Worm (Caenorhabditis elegans) whole organism, L4 larva: ENCODE results near the gene mmad-1.
A peak's percentile ranks its signal among the peaks of the same experiment; 100 is the strongest.

Experiments used
- F26F4.8 ChIP-seq: fragments of 200-800 bp; sonication (Bioruptor generic); conservative IDR thresholded peaks from 2 replicates; pipeline ENCODE4 v1.3.6; 2022; ENCODE audit warnings: missing genetic modification characterization, missing compliant biosample characterization
- F49E8.2 ChIP-seq: sonication (generic microtip); optimal IDR thresholded peaks from 2 replicates; lab custom pipeline; 2016; ENCODE audit warnings: missing compliant biosample characterization, mild to moderate bottlenecking, missing genetic modification characterization, borderline replicate concordance
- Y48G9A.11 ChIP-seq: fragments of 200-800 bp; sonication (Bioruptor generic); IDR thresholded peaks from 2 replicates; pipeline ENCODE4 v1.3.6; 2022; ENCODE audit warnings: missing genetic modification reagents, missing genetic modification characterization, missing compliant biosample characterization
- Y5F2A.4 ChIP-seq: fragments of 200-800 bp; sonication (Bioruptor generic); optimal IDR thresholded peaks from 2 replicates; lab custom pipeline; 2018; ENCODE audit warnings: mild to moderate bottlenecking, missing genetic modification characterization, missing compliant biosample characterization
- ZK337.2 ChIP-seq: fragments of 200-800 bp; sonication (Bioruptor generic); IDR thresholded peaks from 2 replicates; pipeline ENCODE4 v1.3.6; 2022; ENCODE audit warnings: missing genetic modification reagents, missing genetic modification characterization, missing compliant biosample characterization
- aha-1 ChIP-seq: fragments of 150-350 bp; peaks from one replicate; lab custom pipeline; 2014; ENCODE audit warnings: missing biosample characterization, missing genetic modification characterization
- arid-1 ChIP-seq: fragments of 200-800 bp; sonication (Bioruptor generic); conservative IDR thresholded peaks from 2 replicates; pipeline ENCODE4 v1.3.6; 2022; ENCODE audit warnings: missing genetic modification reagents, missing genetic modification characterization, missing compliant biosample characterization
- attf-4 ChIP-seq: sonication (generic microtip); optimal IDR thresholded peaks from 3 replicates; lab custom pipeline; 2017; ENCODE audit warnings: missing biosample characterization, missing genetic modification characterization
- ceh-20 ChIP-seq: fragments of 200-800 bp; sonication (Bioruptor generic); IDR thresholded peaks from 2 replicates; pipeline ENCODE4 v1.3.6; 2022; ENCODE audit warnings: missing genetic modification reagents, missing genetic modification characterization, missing compliant biosample characterization
- ceh-28 ChIP-seq: fragments of 150-350 bp; optimal IDR thresholded peaks from 2 replicates; lab custom pipeline; 2014; ENCODE audit warnings: missing biosample characterization, missing genetic modification reagents, missing genetic modification characterization
- ceh-32 ChIP-seq: sonication (generic microtip); optimal IDR thresholded peaks from 2 replicates; lab custom pipeline; 2016; ENCODE audit warnings: mild to moderate bottlenecking, missing genetic modification characterization, missing compliant biosample characterization; ENCODE audit not compliant: poor library complexity
- ceh-82 ChIP-seq: sonication (generic microtip); optimal IDR thresholded peaks from 2 replicates; lab custom pipeline; 2017; ENCODE audit warnings: missing biosample characterization, missing genetic modification characterization
- ces-1 ChIP-seq: fragments of 150-350 bp; sonication (generic microtip); optimal IDR thresholded peaks from 4 replicates; lab custom pipeline; 2014; ENCODE audit warnings: missing biosample characterization, missing genetic modification reagents, missing genetic modification characterization
- daf-16 ChIP-seq, 3 experiments: sonication (generic microtip); optimal IDR thresholded peaks; 2 replicates each; lab custom pipeline; 2016 to 2017; ENCODE audit warnings: missing genetic modification characterization in 3 of 3, missing genetic modification reagents in 3 of 3, mild to moderate bottlenecking in 2 of 3, missing compliant biosample characterization in 2 of 3, missing biosample characterization in 1 of 3, moderate library complexity in 1 of 3
- daf-19 ChIP-seq: fragments of 200-800 bp; sonication (Bioruptor generic); conservative IDR thresholded peaks from 2 replicates; pipeline ENCODE4 v1.3.6; 2022; ENCODE audit warnings: missing genetic modification characterization, missing compliant biosample characterization
- dmd-6 ChIP-seq: fragments of 200-800 bp; sonication (Bioruptor generic); IDR thresholded peaks from 2 replicates; pipeline ENCODE4 v1.3.6; 2022; ENCODE audit warnings: missing genetic modification reagents, missing genetic modification characterization, missing compliant biosample characterization
- duxl-1 ChIP-seq: sonication (generic microtip); optimal IDR thresholded peaks from 2 replicates; lab custom pipeline; 2016; ENCODE audit warnings: mild to moderate bottlenecking, missing genetic modification characterization, moderate library complexity, missing compliant biosample characterization; ENCODE audit not compliant: poor library complexity
- dve-1 ChIP-seq: sonication (generic microtip); optimal IDR thresholded peaks from 2 replicates; lab custom pipeline; 2017; ENCODE audit warnings: antibody characterized with exemption, mild to moderate bottlenecking, missing genetic modification characterization, missing compliant biosample characterization; ENCODE audit not compliant: insufficient read depth
- egl-43 ChIP-seq: fragments of 200-800 bp; sonication (Bioruptor generic); IDR thresholded peaks from 2 replicates; pipeline ENCODE4 v1.3.6; 2022; ENCODE audit warnings: missing genetic modification reagents, missing genetic modification characterization, missing compliant biosample characterization
- gei-8 ChIP-seq: fragments of 200-800 bp; sonication (Bioruptor generic); optimal IDR thresholded peaks from 2 replicates; lab custom pipeline; 2018; ENCODE audit warnings: mild to moderate bottlenecking, missing genetic modification characterization, missing compliant biosample characterization
- hif-1 ChIP-seq, 2 experiments: sonication (generic microtip); optimal IDR thresholded peaks; 2 replicates each; lab custom pipeline; 2016 to 2017; ENCODE audit warnings: missing compliant biosample characterization in 2 of 2, missing genetic modification characterization in 2 of 2, missing genetic modification reagents in 2 of 2, missing genotype in 2 of 2, mild to moderate bottlenecking in 1 of 2
- hlh-11 ChIP-seq: fragments of 200-800 bp; sonication (Bioruptor generic); optimal IDR thresholded peaks from 2 replicates; lab custom pipeline; 2018; ENCODE audit warnings: mild to moderate bottlenecking, missing genetic modification characterization, missing compliant biosample characterization
- hlh-30 ChIP-seq: sonication (generic microtip); optimal IDR thresholded peaks from 2 replicates; lab custom pipeline; 2017; ENCODE audit warnings: antibody characterized with exemption, mild to moderate bottlenecking, missing genetic modification characterization, missing compliant biosample characterization; ENCODE audit not compliant: insufficient read depth
- lin-1 ChIP-seq: fragments of 200-800 bp; sonication (Bioruptor generic); IDR thresholded peaks from 2 replicates; pipeline ENCODE4 v1.3.6; 2022; ENCODE audit warnings: missing genetic modification reagents, missing genetic modification characterization, missing compliant biosample characterization
- lin-13 ChIP-seq: fragments of 150-350 bp; optimal IDR thresholded peaks from 2 replicates; lab custom pipeline; 2014; ENCODE audit warnings: missing biosample characterization, missing genetic modification reagents, missing genetic modification characterization
- lin-15B ChIP-seq: fragments of 150-350 bp; sonication (generic microtip); optimal IDR thresholded peaks from 3 replicates; lab custom pipeline; 2014; ENCODE audit warnings: missing biosample characterization, missing genetic modification characterization
- lin-38 ChIP-seq: fragments of 200-800 bp; sonication (Bioruptor generic); IDR thresholded peaks from 2 replicates; pipeline ENCODE4 v1.3.6; 2022; ENCODE audit warnings: missing genetic modification reagents, missing genetic modification characterization, missing compliant biosample characterization
- lsy-2 ChIP-seq, 2 experiments: fragments of 150-350 bp in 1 of 2; sonication (generic microtip) in 1 of 2; optimal IDR thresholded peaks; 2 replicates each; lab custom pipeline; 2014 to 2017; ENCODE audit warnings: missing biosample characterization in 2 of 2, missing genetic modification characterization in 2 of 2
- mdt-29 ChIP-seq: fragments of 200-800 bp; sonication (Bioruptor generic); IDR thresholded peaks from 2 replicates; pipeline ENCODE4 v1.3.6; 2022; ENCODE audit warnings: missing genetic modification reagents, missing genetic modification characterization, missing compliant biosample characterization
- mep-1 ChIP-seq: fragments of 150-350 bp; sonication (generic microtip); optimal IDR thresholded peaks from 3 replicates; lab custom pipeline; 2014; ENCODE audit warnings: missing biosample characterization, missing genetic modification characterization
- mes-2 ChIP-seq: sonication (generic microtip); optimal IDR thresholded peaks from 2 replicates; lab custom pipeline; 2016; ENCODE audit warnings: missing genotype, mild to moderate bottlenecking, missing genetic modification characterization, missing compliant biosample characterization; ENCODE audit not compliant: poor library complexity, severe bottlenecking
- mxl-3 ChIP-seq: fragments of 200-800 bp; sonication (Bioruptor generic); optimal IDR thresholded peaks from 2 replicates; lab custom pipeline; 2018; ENCODE audit warnings: mild to moderate bottlenecking, missing genetic modification characterization, missing compliant biosample characterization
- nhr-10 ChIP-seq: fragments of 150-350 bp; optimal IDR thresholded peaks from 2 replicates; lab custom pipeline; 2014; ENCODE audit warnings: missing biosample characterization, missing genetic modification characterization
- nhr-102 ChIP-seq: sonication (generic microtip); optimal IDR thresholded peaks from 2 replicates; lab custom pipeline; 2016; ENCODE audit warnings: mild to moderate bottlenecking, missing genetic modification characterization, moderate library complexity, missing compliant biosample characterization
- nhr-11 ChIP-seq: fragments of 150-350 bp; optimal IDR thresholded peaks from 2 replicates; lab custom pipeline; 2014; ENCODE audit warnings: missing biosample characterization, missing genetic modification characterization
- nhr-111 ChIP-seq: fragments of 200-800 bp; sonication (Bioruptor generic); optimal IDR thresholded peaks from 2 replicates; lab custom pipeline; 2018; ENCODE audit warnings: mild to moderate bottlenecking, missing genetic modification characterization, missing compliant biosample characterization
- nhr-25 ChIP-seq: sonication (generic microtip); optimal IDR thresholded peaks from 2 replicates; lab custom pipeline; 2017; ENCODE audit warnings: missing genetic modification characterization, mild to moderate bottlenecking, missing compliant biosample characterization, antibody characterized with exemption, moderate library complexity, borderline replicate concordance; ENCODE audit not compliant: insufficient read depth
- nhr-28 ChIP-seq: fragments of 150-350 bp; optimal IDR thresholded peaks from 2 replicates; lab custom pipeline; 2014; ENCODE audit warnings: missing biosample characterization, missing genetic modification characterization
- nhr-42 ChIP-seq: fragments of 200-800 bp; sonication (Bioruptor generic); IDR thresholded peaks from 2 replicates; pipeline ENCODE4 v1.3.6; 2022; ENCODE audit warnings: missing genetic modification characterization, missing compliant biosample characterization
- nhr-77 ChIP-seq: fragments of 150-350 bp; optimal IDR thresholded peaks from 2 replicates; lab custom pipeline; 2014; ENCODE audit warnings: missing biosample characterization, missing genetic modification characterization
- rbr-2 ChIP-seq: sonication (generic microtip); optimal IDR thresholded peaks from 2 replicates; lab custom pipeline; 2016; ENCODE audit warnings: missing genotype, missing genetic modification characterization, missing compliant biosample characterization
- set-16 ChIP-seq: fragments of 200-800 bp; sonication (Bioruptor generic); IDR thresholded peaks from 2 replicates; pipeline ENCODE4 v1.3.6; 2022; ENCODE audit warnings: missing genetic modification reagents, missing genetic modification characterization, missing compliant biosample characterization
- unc-130 ChIP-seq: sonication (generic microtip); optimal IDR thresholded peaks from 2 replicates; lab custom pipeline; 2016; ENCODE audit warnings: missing genetic modification reagents, missing genetic modification characterization, missing compliant biosample characterization
- unc-39 ChIP-seq: sonication (generic microtip); optimal IDR thresholded peaks from 2 replicates; lab custom pipeline; 2017; ENCODE audit warnings: missing biosample characterization, missing genetic modification characterization
- vab-7 ChIP-seq: fragments of 200-800 bp; sonication (Bioruptor generic); IDR thresholded peaks from 2 replicates; pipeline ENCODE4 v1.3.6; 2022; ENCODE audit warnings: missing genetic modification reagents, missing genetic modification characterization, missing compliant biosample characterization
- zag-1 ChIP-seq: fragments of 150-350 bp; optimal IDR thresholded peaks from 2 replicates; lab custom pipeline; 2014; ENCODE audit warnings: missing biosample characterization, missing genetic modification characterization
- zip-11 ChIP-seq: fragments of 200-800 bp; sonication (Bioruptor generic); IDR thresholded peaks from 2 replicates; pipeline ENCODE4 v1.3.6; 2022; ENCODE audit warnings: missing genetic modification characterization, missing compliant biosample characterization

Gene mmad-1

DNA sequence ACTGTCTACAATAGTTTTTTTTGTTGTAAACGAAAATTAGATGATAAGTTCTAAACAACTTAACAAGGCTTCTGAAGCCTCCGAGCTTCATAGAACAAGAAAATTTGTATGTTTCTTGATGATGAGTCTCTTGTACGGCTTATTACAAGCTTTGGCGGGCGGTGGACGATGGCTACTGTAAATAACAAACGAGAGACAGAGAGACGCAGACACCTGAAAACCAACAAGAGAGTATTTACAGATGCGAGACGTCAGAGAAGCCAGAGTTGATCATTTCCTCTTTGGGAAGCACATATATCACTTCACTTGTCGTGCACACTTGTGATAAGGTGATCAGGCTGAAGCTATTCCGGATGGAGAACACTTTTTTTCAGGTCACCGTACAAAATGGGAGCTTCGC lies 18.0 kb downstream of the mmad-1 start:
- no peak for TF ChIP-seq ceh-28 (tag; lab: Kevin White, UChicago)
- TF ChIP-seq zag-1 (tag; lab: Kevin White, UChicago), result no peak
- no peak for TF ChIP-seq unc-39 (tag; lab: Kevin White, UChicago)
- no peak for TF ChIP-seq daf-16 (GFP tag; optimal IDR thresholded peaks at IDR 0.05; lab: Kevin White, UChicago)
- TF ChIP-seq daf-16 (tag; optimal IDR thresholded peaks at IDR 0.05; lab: Kevin White, UChicago), result peak; percentile 37
- no peak for TF ChIP-seq nhr-77
- TF ChIP-seq aha-1 (tag; lab: Kevin White, UChicago), result peak; percentile 68
- no peak for TF ChIP-seq nhr-11 (tag; lab: Kevin White, UChicago)
- no peak for TF ChIP-seq attf-4 (tag; lab: Kevin White, UChicago)
- no peak for TF ChIP-seq nhr-102 (tag; lab: Kevin White, UChicago)
- TF ChIP-seq nhr-111 (GFP tag; lab: Kevin White, UChicago), result no peak
- no peak for TF ChIP-seq ces-1 (GFP tag; lab: Kevin White, UChicago)
- peak; percentile 3 for TF ChIP-seq dve-1 (tag; lab: Kevin White, UChicago)
- TF ChIP-seq vab-7 (GFP tag; lab: Robert Waterston, UW), result no peak
- no peak for TF ChIP-seq ceh-82 (tag; lab: Kevin White, UChicago)
- no peak for TF ChIP-seq F26F4.8 (GFP tag; lab: Robert Waterston, UW)

DNA sequence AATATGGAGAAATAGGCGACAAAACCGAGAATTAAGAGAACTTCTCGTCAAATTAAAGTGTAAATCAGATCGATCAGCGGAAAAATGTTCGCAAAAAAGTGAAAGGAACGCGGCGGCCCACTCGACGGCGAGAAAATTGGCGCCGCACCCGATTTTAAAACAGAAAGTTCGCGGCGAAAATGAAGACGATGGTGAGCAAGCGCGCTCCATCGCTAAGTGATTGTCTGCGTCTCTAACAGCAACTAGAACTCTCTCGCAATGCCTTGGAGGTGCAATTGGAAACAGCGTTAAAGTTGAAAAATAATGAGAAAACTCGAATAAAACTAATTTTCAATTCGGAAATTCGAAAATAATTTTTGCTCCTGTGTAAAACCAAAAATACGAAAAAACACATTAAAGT lies 18.8 kb downstream of the mmad-1 start:
- TF ChIP-seq nhr-42 (GFP tag; lab: Robert Waterston, UW) (no peak), lin-13 (GFP tag; lab: Kevin White, UChicago) (peak; percentile 53), daf-16 (GFP tag; optimal IDR thresholded peaks at IDR 0.05; lab: Kevin White, UChicago) (no peak), daf-16 (tag; optimal IDR thresholded peaks at IDR 0.05; lab: Kevin White, UChicago) (peak; percentile 27), dmd-6 (GFP tag; lab: Robert Waterston, UW) (no peak), nhr-25 (tag; lab: Kevin White, UChicago) (peak; percentile 50), hif-1 (tag; optimal IDR thresholded peaks at IDR 0.05; lab: Kevin White, UChicago) (peak in 1 of 2 experiments; percentile 38), mxl-3 (GFP tag; lab: Kevin White, UChicago) (peak; percentile 18), unc-130 (peak; percentile 12), lin-38 (GFP tag; lab: Robert Waterston, UW) (peak; percentile 95), Y5F2A.4 (GFP tag; lab: Kevin White, UChicago) (no peak), Y48G9A.11 (GFP tag; lab: Robert Waterston, UW) (no peak; the same call in 1 of the 2 replicates), ceh-32 (tag; lab: Kevin White, UChicago) (no peak), mdt-29 (GFP tag; lab: Robert Waterston, UW) (no peak), lsy-2 (tag; optimal IDR thresholded peaks at IDR 0.05; lab: Kevin White, UChicago) (peak in 1 of 2 experiments; percentile 59), rbr-2 (tag; lab: Kevin White, UChicago) (peak; percentile 49), hlh-11 (peak; percentile 38), lin-15B (tag; lab: Kevin White, UChicago) (no peak), mes-2 (tag; lab: Kevin White, UChicago) (peak; percentile 73), nhr-10 (no peak), hlh-30 (peak; percentile 48), set-16 (GFP tag; lab: Robert Waterston, UW) (peak; percentile 20; the same call in 1 of the 2 replicates), lin-1 (GFP tag; lab: Robert Waterston, UW) (no peak), nhr-11 (tag; lab: Kevin White, UChicago) (peak; percentile 43), F49E8.2 (tag; lab: Kevin White, UChicago) (peak; percentile 10), ceh-20 (GFP tag; lab: Robert Waterston, UW) (peak; percentile 21; the same call in 1 of the 2 replicates), ZK337.2 (GFP tag; lab: Robert Waterston, UW) (no peak), egl-43 (peak; percentile 50; the same call in 1 of the 2 replicates), arid-1 (no peak), nhr-28 (tag; lab: Kevin White, UChicago) (peak; percentile 24), gei-8 (no peak), zip-11 (GFP tag; lab: Robert Waterston, UW) (no peak), daf-19 (GFP tag; lab: Robert Waterston, UW) (no peak), duxl-1 (tag; lab: Kevin White, UChicago) (peak; percentile 10), mep-1 (tag; lab: Kevin White, UChicago) (peak; percentile 47), dve-1 (tag; lab: Kevin White, UChicago) (peak; percentile 54)
